Worm (Caenorhabditis elegans): Measurements from ENCODE around the gene col-114.

col-114 gene

ce11 chrIV:7246553-7246952 is at the start of gene col-114:
TSS of gene col-114 (minus strand) at chrIV:7246653.
- TF ChIP-seq aly-2 (tag; optimal IDR thresholded peaks at IDR 0.05) (no peak), nhr-25 (tag; optimal IDR thresholded peaks at IDR 0.05) (no peak), nhr-12 (tag; optimal IDR thresholded peaks at IDR 0.05) (no peak), lin-39 (tag; optimal IDR thresholded peaks at IDR 0.05) (no peak), snpc-4 (tag; optimal IDR thresholded peaks at IDR 0.05) (no peak), sea-2 (GFP tag; optimal IDR thresholded peaks at IDR 0.05) (no peak)

ce11 chrIV:7294121-7294520 is 47.7 kb upstream of the col-114 start, which contains the start of gene F42C5.5:
TSS of gene F42C5.5 (minus strand) at chrIV:7294221.
- TF ChIP-seq unc-39 (tag; optimal IDR thresholded peaks at IDR 0.05) (no peak), aly-2 (tag; optimal IDR thresholded peaks at IDR 0.05) (no peak), ceh-9 (tag; optimal IDR thresholded peaks at IDR 0.05) (no peak), elt-2 (tag; optimal IDR thresholded peaks at IDR 0.05) (no peak), ceh-16 (tag; optimal IDR thresholded peaks at IDR 0.05) (no peak), pha-4 (tag; optimal IDR thresholded peaks at IDR 0.05) (no peak), fkh-10 (GFP tag; optimal IDR thresholded peaks at IDR 0.05) (no peak), fos-1 (tag; optimal IDR thresholded peaks at IDR 0.05) (no peak), nhr-67 (tag; optimal IDR thresholded peaks at IDR 0.05) (no peak), daf-12 (tag; optimal IDR thresholded peaks at IDR 0.05) (no peak), nhr-25 (tag; optimal IDR thresholded peaks at IDR 0.05) (no peak), nhr-77 (tag; optimal IDR thresholded peaks at IDR 0.05) (no peak), elt-1 (tag; optimal IDR thresholded peaks at IDR 0.05) (no peak), nhr-43 (tag; optimal IDR thresholded peaks at IDR 0.05; ENCODE audit: poor library complexity, severe bottlenecking) (no peak), ama-1 (optimal IDR thresholded peaks at IDR 0.05) (no peak)

- TF ChIP-seq egl-27 (tag; optimal IDR thresholded peaks at IDR 0.05) (no peak), egl-5 (tag; optimal IDR thresholded peaks at IDR 0.05) (no peak), sea-2 (GFP tag; optimal IDR thresholded peaks at IDR 0.05) (no peak), nfya-1 (tag; optimal IDR thresholded peaks at IDR 0.05; ENCODE audit: insufficient read depth) (no peak), ceh-28 (tag; optimal IDR thresholded peaks at IDR 0.05) (no peak), nhr-12 (tag; optimal IDR thresholded peaks at IDR 0.05) (no peak), nhr-43 (tag; optimal IDR thresholded peaks at IDR 0.05; ENCODE audit: poor library complexity, severe bottlenecking) (no peak), mml-1 (tag; optimal IDR thresholded peaks at IDR 0.05) (no peak), nhr-237 (tag; optimal IDR thresholded peaks at IDR 0.05) (no peak), nhr-67 (tag; optimal IDR thresholded peaks at IDR 0.05) (no peak)
These were observed 45.5 kb upstream of the col-114 start, which contains the start of gene F42C5.4 for ce11 chrIV:7291957-7292356. TSS of gene F42C5.4 (minus strand) at chrIV:7292127.

ce11 chrIV:7291066-7291465 is 44.6 kb upstream of the col-114 start:
- TF ChIP-seq nhr-12 (tag; optimal IDR thresholded peaks at IDR 0.05) (no peak), elt-2 (tag; optimal IDR thresholded peaks at IDR 0.05) (peak; percentile 18), egl-27 (tag; optimal IDR thresholded peaks at IDR 0.05) (no peak), unc-39 (tag; optimal IDR thresholded peaks at IDR 0.05) (no peak), elt-1 (tag; optimal IDR thresholded peaks at IDR 0.05) (no peak), ztf-4 (tag; optimal IDR thresholded peaks at IDR 0.05) (no peak)

ce11 chrIV:7287474-7287873 is 41.0 kb upstream of the col-114 start, which contains the start of gene F42C5.3:
TSS of gene F42C5.3 (minus strand) at chrIV:7287574.
- TF ChIP-seq fos-1 (tag; optimal IDR thresholded peaks at IDR 0.05), result no peak
- TF ChIP-seq nfya-1 (tag; optimal IDR thresholded peaks at IDR 0.05; ENCODE audit: insufficient read depth), result no peak
- no peak for TF ChIP-seq ama-1 (optimal IDR thresholded peaks at IDR 0.05)
- TF ChIP-seq unc-39 (tag; optimal IDR thresholded peaks at IDR 0.05), result no peak
- TF ChIP-seq nhr-76 (tag; optimal IDR thresholded peaks at IDR 0.05), result no peak
- no peak for TF ChIP-seq nhr-23 (tag; optimal IDR thresholded peaks at IDR 0.05)
- TF ChIP-seq ztf-11 (tag; optimal IDR thresholded peaks at IDR 0.05), result no peak
- no peak for TF ChIP-seq ztf-4 (tag; optimal IDR thresholded peaks at IDR 0.05)

- peak; percentile 6 for TF ChIP-seq elt-2 (tag; optimal IDR thresholded peaks at IDR 0.05)
- TF ChIP-seq snpc-4 (tag; optimal IDR thresholded peaks at IDR 0.05), result no peak
These were observed 39.4 kb upstream of the col-114 start, which contains the start of gene C06E4.8 for ce11 chrIV:7285839-7286238. TSS of gene C06E4.8 (minus strand) at chrIV:7285875.

- TF ChIP-seq fkh-10 (GFP tag; optimal IDR thresholded peaks at IDR 0.05), result no peak
- TF ChIP-seq snpc-4 (tag; optimal IDR thresholded peaks at IDR 0.05), result no peak
- TF ChIP-seq ceh-9 (tag; optimal IDR thresholded peaks at IDR 0.05), result no peak
- no peak for TF ChIP-seq unc-62 (GFP tag; optimal IDR thresholded peaks at IDR 0.05)
- no peak for TF ChIP-seq ceh-28 (tag; optimal IDR thresholded peaks at IDR 0.05)
- no peak for TF ChIP-seq elt-2 (tag; optimal IDR thresholded peaks at IDR 0.05)
- no peak for TF ChIP-seq zag-1 (tag; optimal IDR thresholded peaks at IDR 0.05)
- no peak for TF ChIP-seq lin-15B (tag; optimal IDR thresholded peaks at IDR 0.05)
- no peak for TF ChIP-seq ceh-16 (tag; optimal IDR thresholded peaks at IDR 0.05)
- no peak for TF ChIP-seq ama-1 (optimal IDR thresholded peaks at IDR 0.05)
- TF ChIP-seq pha-4 (tag; optimal IDR thresholded peaks at IDR 0.05), result no peak
- TF ChIP-seq nhr-28 (tag; optimal IDR thresholded peaks at IDR 0.05), result no peak
- TF ChIP-seq ceh-82 (tag; optimal IDR thresholded peaks at IDR 0.05), result no peak
- no peak for TF ChIP-seq nhr-11 (tag; optimal IDR thresholded peaks at IDR 0.05)
- TF ChIP-seq R02D3.7 (tag; optimal IDR thresholded peaks at IDR 0.05), result no peak
- no peak for TF ChIP-seq ZK546.5 (tag; optimal IDR thresholded peaks at IDR 0.05)
These were observed 36.5 kb upstream of the col-114 start, which contains the start of gene C06E4.1 for ce11 chrIV:7282957-7283356. TSS of gene C06E4.1 (plus strand) at chrIV:7283257.
